Fruit fly (Drosophila melanogaster) whole organism, adult: ENCODE data around the gene comm3.

Experiments
- CG11617 ChIP-seq: fragments of 200-800 bp; sonication (Bioruptor generic); optimal IDR thresholded peaks from 2 replicates; lab custom pipeline; 2017; ENCODE audit warnings: mild to moderate bottlenecking, missing biosample characterization, missing genetic modification reagents, missing genetic modification characterization
- CG12768 ChIP-seq: fragments of 200-800 bp; sonication (Bioruptor generic); optimal IDR thresholded peaks from 2 replicates; lab custom pipeline; 2017; ENCODE audit warnings: missing biosample characterization, missing genetic modification characterization, mild to moderate bottlenecking, moderate library complexity, missing genetic modification reagents
- CG14711 ChIP-seq: fragments of 200-800 bp; sonication (Bioruptor generic); optimal IDR thresholded peaks from 2 replicates; lab custom pipeline; 2018; ENCODE audit warnings: missing biosample characterization, mild to moderate bottlenecking, missing genetic modification characterization, moderate library complexity
- CG1620 ChIP-seq: fragments of 200-800 bp; sonication (Bioruptor generic); optimal IDR thresholded peaks from 2 replicates; lab custom pipeline; 2016; ENCODE audit warnings: missing biosample characterization, missing genetic modification characterization
- CG5204 ChIP-seq: fragments of 200-800 bp; sonication (Bioruptor generic); optimal IDR thresholded peaks from 2 replicates; lab custom pipeline; 2016; ENCODE audit warnings: missing biosample characterization, missing genetic modification characterization
- Clk ChIP-seq: fragments of 200-800 bp; sonication (Bioruptor generic); optimal IDR thresholded peaks from 2 replicates; lab custom pipeline; 2017; ENCODE audit warnings: missing biosample characterization, missing genetic modification characterization
- Crg-1 ChIP-seq: fragments of 200-800 bp; sonication (Bioruptor generic); optimal IDR thresholded peaks from 2 replicates; lab custom pipeline; 2016; ENCODE audit warnings: missing biosample characterization, missing genetic modification characterization
- Mnt ChIP-seq: fragments of 200-800 bp; sonication (Bioruptor generic); optimal IDR thresholded peaks from 2 replicates; lab custom pipeline; 2016; ENCODE audit warnings: missing biosample characterization, mild to moderate bottlenecking, missing genetic modification characterization
- bab1 ChIP-seq: fragments of 200-800 bp; sonication (Bioruptor generic); optimal IDR thresholded peaks from 3 replicates; lab custom pipeline; 2019; ENCODE audit warnings: missing biosample characterization, mild to moderate bottlenecking, missing genetic modification characterization, moderate library complexity
- kay ChIP-seq: fragments of 200-800 bp; sonication (Bioruptor generic); peaks from one replicate; lab custom pipeline; 2016; ENCODE audit warnings: missing biosample characterization, missing genetic modification characterization, borderline replicate concordance
- tj ChIP-seq: fragments of 200-800 bp; sonication (Bioruptor generic); optimal IDR thresholded peaks from 3 replicates; lab custom pipeline; 2017; ENCODE audit warnings: missing biosample characterization, mild to moderate bottlenecking, missing genetic modification characterization, moderate library complexity

- no peak for TF ChIP-seq Clk
- TF ChIP-seq Crg-1 (GFP tag; lab: Kevin White, UChicago) = no peak
- TF ChIP-seq kay (GFP tag; lab: Kevin White, UChicago) = no peak
- no peak for TF ChIP-seq CG1620 (GFP tag; lab: Kevin White, UChicago)
- no peak for TF ChIP-seq CG5204 (GFP tag; lab: Kevin White, UChicago)
- no peak for TF ChIP-seq Mnt
- TF ChIP-seq CG12768 (GFP tag; lab: Kevin White, UChicago) = no peak
- no peak for TF ChIP-seq CG14711 (tag; lab: Kevin White, UChicago)
- TF ChIP-seq bab1 (GFP tag; lab: Kevin White, UChicago) = no peak
- no peak for TF ChIP-seq tj (GFP tag; lab: Kevin White, UChicago)
- TF ChIP-seq CG11617 (GFP tag; lab: Kevin White, UChicago) = no peak
These were observed 40.2 kb upstream of the comm3 start, which contains the start of gene CG34452 for dm6 chr3L:15687802-15688201.
